Fruit fly (Drosophila melanogaster) whole organism, embryonic: ENCODE measurements around the gene CG32073.
A peak's percentile ranks its signal among the peaks of the same experiment; 100 is the strongest.

Source experiments
- ATbp ChIP-seq: fragments of 200-800 bp; sonication (Bioruptor generic); optimal IDR thresholded peaks from 2 replicates; lab custom pipeline; 2017; ENCODE audit warnings: missing biosample characterization, mild to moderate bottlenecking, missing genetic modification characterization, missing genetic modification reagents
- Bdp1 ChIP-seq: fragments of 200-800 bp; sonication (Bioruptor generic); optimal IDR thresholded peaks from 3 replicates; lab custom pipeline; 2016; ENCODE audit warnings: missing biosample characterization, missing genetic modification characterization
- CG10366 ChIP-seq: fragments of 200-800 bp; sonication (Bioruptor generic); IDR thresholded peaks from 2 replicates; pipeline ENCODE4 v1.3.6; 2022; ENCODE audit warnings: missing biosample characterization, missing genetic modification characterization
- CG13424 ChIP-seq: fragments of 200-800 bp; sonication (Bioruptor generic); optimal IDR thresholded peaks from 2 replicates; lab custom pipeline; 2019; ENCODE audit warnings: missing biosample characterization, mild to moderate bottlenecking, missing genetic modification characterization, moderate library complexity
- CG14965 ChIP-seq: fragments of 200-800 bp; sonication (Bioruptor generic); optimal IDR thresholded peaks from 2 replicates; lab custom pipeline; 2016; ENCODE audit warnings: missing biosample characterization, missing genetic modification characterization, borderline replicate concordance
- CG15011 ChIP-seq: fragments of 200-800 bp; sonication (Bioruptor generic); optimal IDR thresholded peaks from 3 replicates; lab custom pipeline; 2018; ENCODE audit warnings: missing biosample characterization, mild to moderate bottlenecking, missing genetic modification characterization
- CG1529 ChIP-seq: fragments of 200-800 bp; sonication (Bioruptor generic); optimal IDR thresholded peaks from 3 replicates; lab custom pipeline; 2018; ENCODE audit warnings: missing biosample characterization, missing genetic modification characterization
- CG15696 ChIP-seq: fragments of 200-800 bp; sonication (Bioruptor generic); optimal IDR thresholded peaks from 2 replicates; lab custom pipeline; 2019; ENCODE audit warnings: missing biosample characterization, mild to moderate bottlenecking, missing genetic modification characterization, moderate library complexity
- CG18262 ChIP-seq: fragments of 200-800 bp; optimal IDR thresholded peaks from 3 replicates; lab custom pipeline; 2019; ENCODE audit warnings: missing biosample characterization, mild to moderate bottlenecking, missing genetic modification characterization, moderate library complexity
- CG18764 ChIP-seq: fragments of 200-800 bp; sonication (Bioruptor generic); optimal IDR thresholded peaks from 3 replicates; lab custom pipeline; 2016; ENCODE audit warnings: missing biosample characterization, missing genetic modification characterization
- CG3726 ChIP-seq: fragments of 200-800 bp; sonication (Bioruptor generic); IDR thresholded peaks from 3 replicates; pipeline ENCODE4, ENCODE4 v1.3.6; 2022; ENCODE audit warnings: missing biosample characterization, missing genetic modification characterization
- CG4617 ChIP-seq: fragments of 200-800 bp; sonication (Bioruptor generic); optimal IDR thresholded peaks from 3 replicates; lab custom pipeline; 2016; ENCODE audit warnings: missing biosample characterization, missing genetic modification characterization, borderline replicate concordance
- CG4854 ChIP-seq: fragments of 200-800 bp; sonication (Bioruptor generic); optimal IDR thresholded peaks from 2 replicates; lab custom pipeline; 2016; ENCODE audit warnings: missing biosample characterization, missing genetic modification characterization, inconsistent platforms
- CG7357 ChIP-seq: fragments of 200-800 bp; sonication (Bioruptor generic); IDR thresholded peaks from 3 replicates; pipeline ENCODE4 v1.3.6; 2022; ENCODE audit warnings: missing biosample characterization, missing genetic modification characterization
- CG7556 ChIP-seq: fragments of 200-800 bp; sonication (Bioruptor generic); optimal IDR thresholded peaks from 2 replicates; lab custom pipeline; 2017; ENCODE audit warnings: missing biosample characterization, mild to moderate bottlenecking, missing genetic modification characterization
- CG7786 ChIP-seq: fragments of 200-800 bp; sonication (Bioruptor generic); optimal IDR thresholded peaks from 2 replicates; lab custom pipeline; 2016; ENCODE audit warnings: missing biosample characterization, missing genetic modification characterization
- CG7928 ChIP-seq: fragments of 200-800 bp; sonication (Bioruptor generic); optimal IDR thresholded peaks from 2 replicates; lab custom pipeline; 2017; ENCODE audit warnings: missing biosample characterization, mild to moderate bottlenecking, missing genetic modification characterization
- CG8089 ChIP-seq: fragments of 200-800 bp; sonication (Bioruptor generic); optimal IDR thresholded peaks from 3 replicates; lab custom pipeline; 2016; ENCODE audit warnings: missing biosample characterization, missing genetic modification characterization
- CG8924 ChIP-seq: fragments of 200-800 bp; optimal IDR thresholded peaks from 3 replicates; lab custom pipeline; 2019; ENCODE audit warnings: missing biosample characterization, mild to moderate bottlenecking, missing genetic modification characterization, moderate library complexity
- CG9215 ChIP-seq: fragments of 200-800 bp; sonication (Bioruptor generic); IDR thresholded peaks from 2 replicates; pipeline ENCODE4 v1.3.6; 2022; ENCODE audit warnings: missing biosample characterization, missing genetic modification characterization
- CG9727 ChIP-seq: fragments of 200-800 bp; sonication (Bioruptor generic); optimal IDR thresholded peaks from 3 replicates; lab custom pipeline; 2017; ENCODE audit warnings: missing biosample characterization, mild to moderate bottlenecking, missing genetic modification characterization
- Chrac-16 ChIP-seq: fragments of 200-800 bp; sonication (Bioruptor generic); optimal IDR thresholded peaks from 3 replicates; lab custom pipeline; 2016; ENCODE audit warnings: missing biosample characterization, missing genetic modification characterization
- Drgx ChIP-seq: fragments of 200-800 bp; sonication (Bioruptor generic); IDR thresholded peaks from 2 replicates; pipeline ENCODE4 v1.3.6; 2022; ENCODE audit warnings: missing biosample characterization, missing genetic modification characterization
- Fer1 ChIP-seq: fragments of 200-800 bp; sonication (Bioruptor generic); optimal IDR thresholded peaks from 2 replicates; lab custom pipeline; 2017; ENCODE audit warnings: missing biosample characterization, mild to moderate bottlenecking, missing genetic modification characterization
- Hr78 ChIP-seq, 2 experiments: fragments of 200-800 bp in 1 of 2; fragments of >200 bp in 1 of 2; sonication (Bioruptor generic) in 1 of 2; optimal IDR thresholded peaks; 2 replicates each; lab custom pipeline; 2017 to 2019; ENCODE audit warnings: missing biosample characterization in 2 of 2, missing genetic modification characterization in 2 of 2, mild to moderate bottlenecking in 1 of 2, moderate library complexity in 1 of 2
- Mad ChIP-seq: fragments of 200-800 bp; sonication (Bioruptor generic); optimal IDR thresholded peaks from 2 replicates; lab custom pipeline; 2016; ENCODE audit warnings: missing biosample characterization, missing genetic modification characterization
- Oaz ChIP-seq: fragments of 200-800 bp; sonication (Bioruptor generic); IDR thresholded peaks from 2 replicates; pipeline ENCODE4 v1.3.6; 2022; ENCODE audit warnings: missing biosample characterization, missing genetic modification characterization
- Pdp1 ChIP-seq, 2 experiments: fragments of 200-800 bp; sonication (Bioruptor generic); optimal IDR thresholded peaks; 3 replicates each; lab custom pipeline; 2016; ENCODE audit warnings: missing biosample characterization in 2 of 2, missing genetic modification characterization in 2 of 2, mild to moderate bottlenecking in 1 of 2, moderate library complexity in 1 of 2
- Ptx1 ChIP-seq: fragments of 200-800 bp; sonication (Bioruptor generic); IDR thresholded peaks from 2 replicates; pipeline ENCODE4 v1.3.6; 2022; ENCODE audit warnings: missing biosample characterization, missing genetic modification characterization
- Spps ChIP-seq: fragments of 200-800 bp; sonication (Bioruptor generic); optimal IDR thresholded peaks from 2 replicates; lab custom pipeline; 2018; ENCODE audit warnings: missing biosample characterization, mild to moderate bottlenecking, missing genetic modification characterization
- Trl ChIP-seq, 3 experiments: fragments of >200 bp in 2 of 3; fragments of 200-800 bp in 1 of 3; sonication (Bioruptor generic) in 1 of 3; optimal IDR thresholded peaks; 2 replicates in 1 of 3; 3 replicates in 2 of 3; lab custom pipeline; 2016 to 2017; ENCODE audit warnings: missing biosample characterization in 1 of 3, missing genetic modification characterization in 1 of 3
- aop ChIP-seq: fragments of 200-800 bp; sonication (Bioruptor generic); IDR thresholded peaks from 2 replicates; pipeline ENCODE4 v1.3.6; 2022; ENCODE audit warnings: missing biosample characterization, missing genetic modification characterization
- disco-r ChIP-seq: fragments of 200-800 bp; sonication (Bioruptor generic); optimal IDR thresholded peaks from 2 replicates; lab custom pipeline; 2016; ENCODE audit warnings: missing biosample characterization, missing genetic modification characterization
- dmrt11E ChIP-seq: fragments of 200-800 bp; sonication (Bioruptor generic); optimal IDR thresholded peaks from 3 replicates; lab custom pipeline; 2018; ENCODE audit warnings: missing biosample characterization, mild to moderate bottlenecking, missing genetic modification characterization, moderate library complexity
- emc ChIP-seq: fragments of 200-800 bp; sonication (Bioruptor generic); optimal IDR thresholded peaks from 2 replicates; lab custom pipeline; 2016; ENCODE audit warnings: missing biosample characterization, missing genetic modification characterization
- eve ChIP-seq, 2 experiments: fragments of >200 bp; optimal IDR thresholded peaks; 2 replicates each; lab custom pipeline; 2017; ENCODE audit warnings: missing biosample characterization in 2 of 2, missing genetic modification characterization in 2 of 2
- gsb ChIP-seq: fragments of 200-800 bp; sonication (Bioruptor generic); IDR thresholded peaks from 2 replicates; pipeline ENCODE4 v1.3.6; 2022; ENCODE audit warnings: missing biosample characterization, missing genetic modification characterization
- hb ChIP-seq: fragments of 200-800 bp; sonication (Bioruptor generic); IDR thresholded peaks from 3 replicates; pipeline ENCODE4 v1.3.6; 2022; ENCODE audit warnings: missing biosample characterization, missing genetic modification characterization; ENCODE audit not compliant: partially characterized antibody
- hkb ChIP-seq, 2 experiments: fragments of 200-800 bp in 1 of 2; fragments of >200 bp in 1 of 2; sonication (Bioruptor generic) in 1 of 2; IDR thresholded peaks in 1 of 2; optimal IDR thresholded peaks in 1 of 2; 2 replicates each; pipeline versions ENCODE4 v1.3.6 to Lab custom; 2017 to 2022; ENCODE audit warnings: missing biosample characterization in 1 of 2, missing genetic modification characterization in 1 of 2
- insv ChIP-seq, 2 experiments: fragments of 200-800 bp; sonication (Bioruptor generic); optimal IDR thresholded peaks; 3 replicates each; lab custom pipeline; 2016 to 2018; ENCODE audit warnings: missing biosample characterization in 2 of 2, missing genetic modification characterization in 2 of 2
- nerfin-2 ChIP-seq: fragments of 200-800 bp; sonication (Bioruptor generic); IDR thresholded peaks from 2 replicates; pipeline ENCODE4 v1.3.6; 2022; ENCODE audit warnings: missing biosample characterization, missing genetic modification characterization; ENCODE audit not compliant: partially characterized antibody
- pb ChIP-seq: fragments of 200-800 bp; sonication (Bioruptor generic); optimal IDR thresholded peaks from 3 replicates; lab custom pipeline; 2016; ENCODE audit warnings: missing biosample characterization, missing genetic modification characterization
- pita ChIP-seq: fragments of 200-800 bp; sonication (Bioruptor generic); optimal IDR thresholded peaks from 2 replicates; lab custom pipeline; 2017; ENCODE audit warnings: missing biosample characterization, mild to moderate bottlenecking, missing genetic modification characterization
- row ChIP-seq: fragments of 200-800 bp; sonication (Bioruptor generic); IDR thresholded peaks from 3 replicates; pipeline ENCODE4 v1.3.6; 2022; ENCODE audit warnings: missing biosample characterization, missing genetic modification characterization
- sima ChIP-seq: fragments of 200-800 bp; sonication (Bioruptor generic); optimal IDR thresholded peaks from 2 replicates; lab custom pipeline; 2016; ENCODE audit warnings: missing biosample characterization, missing genetic modification characterization
- sug ChIP-seq: fragments of 200-800 bp; optimal IDR thresholded peaks from 2 replicates; lab custom pipeline; 2019; ENCODE audit warnings: missing biosample characterization, mild to moderate bottlenecking, missing genetic modification characterization, moderate library complexity
- vnd ChIP-seq: fragments of 200-800 bp; sonication (Bioruptor generic); IDR thresholded peaks from 3 replicates; pipeline ENCODE4 v1.3.6; 2022; ENCODE audit warnings: missing biosample characterization, missing genetic modification characterization; ENCODE audit not compliant: partially characterized antibody
- zen ChIP-seq: fragments of 200-800 bp; sonication (Bioruptor generic); optimal IDR thresholded peaks from 3 replicates; lab custom pipeline; 2018; ENCODE audit warnings: missing biosample characterization, mild to moderate bottlenecking, missing genetic modification characterization, moderate library complexity
- zfh2 ChIP-seq: fragments of 200-800 bp; sonication (Bioruptor generic); optimal IDR thresholded peaks from 2 replicates; lab custom pipeline; 2016; ENCODE audit warnings: missing biosample characterization, missing genetic modification characterization

CG32073 gene

dm6 chr3L:11119396-11119900, 12.1 kb upstream of the CG32073 start (continued):
- TF ChIP-seq CG18262 (tag; lab: Kevin White, UChicago) (no peak), row (GFP tag; lab: Robert Waterston, UW) (peak; percentile 44), zfh2 (GFP tag; lab: Kevin White, UChicago) (peak; percentile 32), pb (GFP tag; lab: Kevin White, UChicago) (no peak), CG4617 (no peak), disco-r (GFP tag; lab: Kevin White, UChicago) (no peak), Fer1 (GFP tag; lab: Kevin White, UChicago) (no peak), CG7928 (GFP tag; lab: Kevin White, UChicago) (no peak), Mad (GFP tag; lab: Kevin White, UChicago) (no peak), CG9727 (GFP tag; lab: Kevin White, UChicago) (no peak), Drgx (GFP tag; lab: Robert Waterston, UW) (peak; percentile 33; the same call in 1 of the 2 replicates), CG4854 (no peak), CG7556 (GFP tag; lab: Kevin White, UChicago) (no peak), Trl (optimal IDR thresholded peaks at IDR 0.05; lab: Kevin White, UChicago) (peak in 1 of 2 experiments; percentile 5), Trl (GFP tag; optimal IDR thresholded peaks at IDR 0.05; lab: Kevin White, UChicago) (peak; percentile 10), Bdp1 (GFP tag; lab: Kevin White, UChicago) (no peak), Oaz (no peak), CG10366 (GFP tag; lab: Robert Waterston, UW) (peak; percentile 43; the same call in 1 of the 2 replicates), CG9215 (GFP tag; lab: Robert Waterston, UW) (peak; percentile 84), emc (no peak), vnd (GFP tag; lab: Robert Waterston, UW) (no peak), zen (tag; lab: Kevin White, UChicago) (no peak), pita (GFP tag; lab: Kevin White, UChicago) (no peak), aop (no peak), CG14965 (GFP tag; lab: Kevin White, UChicago) (no peak), CG13424 (tag; lab: Kevin White, UChicago) (no peak), CG18764 (no peak), CG8089 (GFP tag; lab: Kevin White, UChicago) (no peak), CG15696 (tag; lab: Kevin White, UChicago) (no peak), Chrac-16 (no peak), CG7357 (no peak), Hr78 (GFP tag; optimal IDR thresholded peaks at IDR 0.05; lab: Kevin White, UChicago) (no peak), insv (GFP tag; optimal IDR thresholded peaks at IDR 0.05; lab: Kevin White, UChicago) (no peak), sug (tag; lab: Kevin White, UChicago) (peak; percentile 83), hkb (optimal IDR thresholded peaks at IDR 0.05; lab: Kevin White, UChicago) (no peak), hkb (GFP tag; IDR thresholded peaks at IDR 0.05; lab: Robert Waterston, UW) (peak; percentile 6; the same call in 1 of the 2 replicates), hb (GFP tag; lab: Robert Waterston, UW) (no peak), nerfin-2 (GFP tag; lab: Robert Waterston, UW) (no peak), Spps (tag; lab: Kevin White, UChicago) (no peak), CG15011 (GFP tag; lab: Kevin White, UChicago) (no peak), gsb (GFP tag; lab: Robert Waterston, UW) (no peak; the same call in 1 of the 2 replicates), CG8924 (tag; lab: Kevin White, UChicago) (no peak), Ptx1 (GFP tag; lab: Robert Waterston, UW) (0 out of 2 replicates have a peak, but pooled peaks have one; percentile 24), dmrt11E (tag; lab: Kevin White, UChicago) (no peak), CG1529 (GFP tag; lab: Kevin White, UChicago) (no peak), CG7786 (GFP tag; lab: Kevin White, UChicago) (no peak), Pdp1 (GFP tag; optimal IDR thresholded peaks at IDR 0.05; lab: Kevin White, UChicago) (no peak), CG3726 (GFP tag; lab: Robert Waterston, UW) (no peak), sima (GFP tag; lab: Kevin White, UChicago) (no peak), eve (GFP tag; optimal IDR thresholded peaks at IDR 0.05; lab: Kevin White, UChicago) (no peak), ATbp (no peak)
